Worm (Caenorhabditis elegans) whole organism, L1 larva: ENCODE results near the gene R12B2.13.

Source experiments
- blmp-1 ChIP-seq: fragments of 150-350 bp; optimal IDR thresholded peaks from 2 replicates; lab custom pipeline; 2014; ENCODE audit warnings: missing biosample characterization, missing genetic modification characterization
- dsc-1 ChIP-seq: sonication (generic microtip); optimal IDR thresholded peaks from 2 replicates; lab custom pipeline; 2016; ENCODE audit warnings: mild to moderate bottlenecking, missing genetic modification characterization, missing compliant biosample characterization
- egl-27 ChIP-seq, 2 experiments: fragments of 150-350 bp in 1 of 2; sonication (generic microtip); optimal IDR thresholded peaks; 3 replicates each; lab custom pipeline; 2017 to 2018; ENCODE audit warnings: missing biosample characterization in 2 of 2, missing genetic modification characterization in 2 of 2, missing genetic modification reagents in 2 of 2
- fos-1 ChIP-seq: fragments of 150-350 bp; optimal IDR thresholded peaks from 2 replicates; lab custom pipeline; 2014; ENCODE audit warnings: missing biosample characterization, missing genetic modification characterization
- lin-39 ChIP-seq: fragments of 150-350 bp; optimal IDR thresholded peaks from 2 replicates; lab custom pipeline; 2014; ENCODE audit warnings: missing biosample characterization, missing genetic modification reagents, missing genetic modification characterization
- lsy-2 ChIP-seq, 2 experiments: fragments of 150-350 bp; optimal IDR thresholded peaks; 2 replicates each; lab custom pipeline; 2014; ENCODE audit warnings: missing biosample characterization in 2 of 2, missing genetic modification characterization in 2 of 2
- nhr-76 ChIP-seq: sonication (generic microtip); optimal IDR thresholded peaks from 2 replicates; lab custom pipeline; 2017; ENCODE audit warnings: missing biosample characterization, missing genetic modification characterization
- swsn-7 ChIP-seq: sonication (generic microtip); optimal IDR thresholded peaks from 2 replicates; lab custom pipeline; 2016; ENCODE audit warnings: missing genetic modification characterization, missing compliant biosample characterization
- tbx-2 ChIP-seq: sonication (generic microtip); optimal IDR thresholded peaks from 2 replicates; lab custom pipeline; 2016; ENCODE audit warnings: missing genetic modification characterization, missing compliant biosample characterization
- tlp-1 ChIP-seq: fragments of 150-350 bp; optimal IDR thresholded peaks from 2 replicates; lab custom pipeline; 2014; ENCODE audit warnings: missing biosample characterization, missing genetic modification characterization
- unc-130 ChIP-seq: fragments of 150-350 bp; optimal IDR thresholded peaks from 2 replicates; lab custom pipeline; 2017; ENCODE audit warnings: missing biosample characterization, missing genetic modification characterization, inconsistent platforms
- unc-30 ChIP-seq: sonication (generic microtip); optimal IDR thresholded peaks from 2 replicates; lab custom pipeline; 2017; ENCODE audit warnings: missing biosample characterization, missing genetic modification characterization
- ztf-4 ChIP-seq: fragments of 150-350 bp; optimal IDR thresholded peaks from 2 replicates; lab custom pipeline; 2014; ENCODE audit warnings: missing biosample characterization, missing genetic modification characterization

ce11 chrIII:5802971-5803370 is 30.3 kb downstream of the R12B2.13 start, which contains the start of the genes polq-1 and him-10:
- TF ChIP-seq swsn-7 (tag; lab: Kevin White, UChicago) (no peak), unc-130 (tag; lab: Kevin White, UChicago) (no peak), egl-27 (tag; optimal IDR thresholded peaks at IDR 0.05; lab: Kevin White, UChicago) (no peak), lsy-2 (tag; optimal IDR thresholded peaks at IDR 0.05; lab: Kevin White, UChicago) (peak in 1 of 2 experiments; percentile 51), nhr-76 (tag; lab: Kevin White, UChicago) (no peak), lin-39 (no peak), ztf-4 (tag; lab: Kevin White, UChicago) (no peak), tlp-1 (no peak), tbx-2 (peak; percentile 5), unc-30 (tag; lab: Kevin White, UChicago) (no peak), fos-1 (tag; lab: Kevin White, UChicago) (no peak), dsc-1 (tag; lab: Kevin White, UChicago) (no peak), blmp-1 (peak; percentile 16)
